Fruit fly (Drosophila melanogaster) whole organism, embryonic: Measurements from ENCODE around the gene MCTS1.

Experiments
- Ada2b ChIP-seq: fragments of 200-800 bp; sonication (Bioruptor generic); IDR thresholded peaks from 2 replicates; pipeline ENCODE4 v1.3.6; 2022; ENCODE audit warnings: missing biosample characterization, missing genetic modification characterization
- Bdp1 ChIP-seq: fragments of 200-800 bp; sonication (Bioruptor generic); optimal IDR thresholded peaks from 3 replicates; lab custom pipeline; 2016; ENCODE audit warnings: missing biosample characterization, missing genetic modification characterization
- CG10431 ChIP-seq: fragments of 200-800 bp; sonication (Bioruptor generic); optimal IDR thresholded peaks from 3 replicates; lab custom pipeline; 2018; ENCODE audit warnings: missing biosample characterization, mild to moderate bottlenecking, missing genetic modification characterization
- CG10565 ChIP-seq: fragments of 200-800 bp; sonication (Bioruptor generic); optimal IDR thresholded peaks from 3 replicates; lab custom pipeline; 2016; ENCODE audit warnings: missing biosample characterization, mild to moderate bottlenecking, missing genetic modification characterization
- CG10959 ChIP-seq: fragments of 200-800 bp; sonication (Bioruptor generic); IDR thresholded peaks from 2 replicates; pipeline ENCODE4 v1.3.6; 2022; ENCODE audit warnings: missing biosample characterization, missing genetic modification characterization
- CG11398 ChIP-seq: fragments of 200-800 bp; sonication (Bioruptor generic); optimal IDR thresholded peaks from 2 replicates; lab custom pipeline; 2016; ENCODE audit warnings: missing biosample characterization, missing genetic modification characterization
- CG11560 ChIP-seq: fragments of 200-800 bp; sonication (Bioruptor generic); IDR thresholded peaks from 3 replicates; pipeline ENCODE4 v1.3.6; 2022; ENCODE audit warnings: missing biosample characterization, missing genetic modification characterization
- CG11696 ChIP-seq: fragments of 200-800 bp; sonication (Bioruptor generic); IDR thresholded peaks from 2 replicates; pipeline ENCODE4 v1.3.6; 2022; ENCODE audit warnings: missing biosample characterization, missing genetic modification characterization
- CG11723 ChIP-seq: fragments of 200-800 bp; sonication (Bioruptor generic); optimal IDR thresholded peaks from 2 replicates; lab custom pipeline; 2017; ENCODE audit warnings: missing biosample characterization, mild to moderate bottlenecking, missing genetic modification characterization
- CG12744 ChIP-seq: fragments of 200-800 bp; sonication (Bioruptor generic); optimal IDR thresholded peaks from 2 replicates; lab custom pipeline; 2016; ENCODE audit warnings: missing biosample characterization, missing genetic modification characterization
- CG12942 ChIP-seq: fragments of 200-800 bp; sonication (Bioruptor generic); optimal IDR thresholded peaks from 3 replicates; lab custom pipeline; 2016; ENCODE audit warnings: missing biosample characterization, missing genetic modification characterization
- CG1602 ChIP-seq: fragments of 200-800 bp; sonication (Bioruptor generic); optimal IDR thresholded peaks from 3 replicates; lab custom pipeline; 2016; ENCODE audit warnings: missing biosample characterization, missing genetic modification characterization
- CG17361 ChIP-seq: fragments of 200-800 bp; sonication (Bioruptor generic); IDR thresholded peaks from 3 replicates; pipeline ENCODE4 v1.3.6; 2022; ENCODE audit warnings: missing biosample characterization, missing genetic modification characterization
- CG17802 ChIP-seq: fragments of 200-800 bp; sonication (Bioruptor generic); optimal IDR thresholded peaks from 2 replicates; lab custom pipeline; 2018; ENCODE audit warnings: missing biosample characterization, mild to moderate bottlenecking, missing genetic modification characterization, moderate library complexity
- CG18619 ChIP-seq: fragments of 200-800 bp; sonication (Bioruptor generic); optimal IDR thresholded peaks from 3 replicates; lab custom pipeline; 2017; ENCODE audit warnings: missing biosample characterization, mild to moderate bottlenecking, missing genetic modification characterization
- CG2202 ChIP-seq: fragments of 200-800 bp; sonication (Bioruptor generic); optimal IDR thresholded peaks from 2 replicates; lab custom pipeline; 2018; ENCODE audit warnings: missing biosample characterization, mild to moderate bottlenecking, missing genetic modification characterization
- CG2889 ChIP-seq: fragments of 200-800 bp; sonication (Bioruptor generic); IDR thresholded peaks from 3 replicates; pipeline ENCODE4 v1.3.6; 2022; ENCODE audit warnings: missing biosample characterization, missing genetic modification characterization
- CG30020 ChIP-seq: fragments of 200-800 bp; optimal IDR thresholded peaks from 2 replicates; lab custom pipeline; 2019; ENCODE audit warnings: missing biosample characterization, mild to moderate bottlenecking, missing genetic modification characterization, moderate library complexity
- CG31224 ChIP-seq: fragments of 200-800 bp; sonication (Bioruptor generic); IDR thresholded peaks from 2 replicates; pipeline ENCODE4 v1.3.6; 2022; ENCODE audit warnings: missing biosample characterization, missing genetic modification characterization
- CG4854 ChIP-seq: fragments of 200-800 bp; sonication (Bioruptor generic); optimal IDR thresholded peaks from 2 replicates; lab custom pipeline; 2016; ENCODE audit warnings: missing biosample characterization, missing genetic modification characterization, inconsistent platforms
- CG6791 ChIP-seq: fragments of 200-800 bp; sonication (Bioruptor generic); IDR thresholded peaks from 3 replicates; pipeline ENCODE4 v1.3.6; 2022; ENCODE audit warnings: missing biosample characterization, missing genetic modification characterization; ENCODE audit not compliant: partially characterized antibody
- CG8478 ChIP-seq: fragments of >200 bp; optimal IDR thresholded peaks from 2 replicates; lab custom pipeline; 2018
- CG8765 ChIP-seq: fragments of 200-800 bp; sonication (Bioruptor generic); IDR thresholded peaks from 2 replicates; pipeline ENCODE4 v1.3.6; 2022; ENCODE audit warnings: missing biosample characterization, missing genetic modification characterization
- CG9727 ChIP-seq: fragments of 200-800 bp; sonication (Bioruptor generic); optimal IDR thresholded peaks from 3 replicates; lab custom pipeline; 2017; ENCODE audit warnings: missing biosample characterization, mild to moderate bottlenecking, missing genetic modification characterization
- Chrac-16 ChIP-seq: fragments of 200-800 bp; sonication (Bioruptor generic); optimal IDR thresholded peaks from 3 replicates; lab custom pipeline; 2016; ENCODE audit warnings: missing biosample characterization, missing genetic modification characterization
- CkIIα-i1 ChIP-seq: fragments of 200-800 bp; sonication (Bioruptor generic); IDR thresholded peaks from 2 replicates; pipeline ENCODE4 v1.3.6; 2022; ENCODE audit warnings: missing biosample characterization, missing genetic modification characterization
- D19A ChIP-seq: fragments of 200-800 bp; optimal IDR thresholded peaks from 3 replicates; lab custom pipeline; 2019; ENCODE audit warnings: missing biosample characterization, mild to moderate bottlenecking, missing genetic modification characterization, moderate library complexity
- Dad ChIP-seq: fragments of 200-800 bp; sonication (Bioruptor generic); optimal IDR thresholded peaks from 3 replicates; lab custom pipeline; 2016; ENCODE audit warnings: missing biosample characterization, missing genetic modification characterization
- Dek ChIP-seq: fragments of 200-800 bp; sonication (Bioruptor generic); optimal IDR thresholded peaks from 3 replicates; lab custom pipeline; 2019; ENCODE audit warnings: missing biosample characterization, mild to moderate bottlenecking, missing genetic modification characterization, moderate library complexity
- Doc2 ChIP-seq: fragments of 200-800 bp; sonication (Bioruptor generic); IDR thresholded peaks from 2 replicates; pipeline ENCODE4 v1.3.6; 2022; ENCODE audit warnings: missing biosample characterization, missing genetic modification characterization
- E2f1 ChIP-seq: fragments of 200-800 bp; sonication (Bioruptor generic); IDR thresholded peaks from 2 replicates; pipeline ENCODE4 v1.3.6; 2022; ENCODE audit warnings: missing biosample characterization, missing genetic modification characterization
- GATAe ChIP-seq: fragments of 200-800 bp; sonication (Bioruptor generic); conservative IDR thresholded peaks from 2 replicates; pipeline ENCODE4 v1.3.6; 2022; ENCODE audit warnings: missing biosample characterization, missing genetic modification characterization
- Gsc ChIP-seq: fragments of 200-800 bp; sonication (Bioruptor generic); IDR thresholded peaks from 2 replicates; pipeline ENCODE4 v1.3.6; 2022; ENCODE audit warnings: missing biosample characterization, missing genetic modification characterization
- H15 ChIP-seq: fragments of 200-800 bp; sonication (Bioruptor generic); IDR thresholded peaks from 3 replicates; pipeline ENCODE4 v1.3.6; 2022; ENCODE audit warnings: missing biosample characterization, missing genetic modification characterization
- Hey ChIP-seq: fragments of 200-800 bp; sonication (Bioruptor generic); optimal IDR thresholded peaks from 3 replicates; lab custom pipeline; 2018; ENCODE audit warnings: missing biosample characterization, mild to moderate bottlenecking, missing genetic modification characterization
- HmgZ ChIP-seq: fragments of 200-800 bp; sonication (Bioruptor generic); optimal IDR thresholded peaks from 2 replicates; lab custom pipeline; 2018; ENCODE audit warnings: missing biosample characterization, mild to moderate bottlenecking, missing genetic modification characterization
- Lhr ChIP-seq: fragments of 200-800 bp; sonication (Bioruptor generic); optimal IDR thresholded peaks from 3 replicates; lab custom pipeline; 2017; ENCODE audit warnings: mild to moderate bottlenecking, missing biosample characterization, missing genetic modification reagents, missing genetic modification characterization
- Mad ChIP-seq: fragments of 200-800 bp; sonication (Bioruptor generic); optimal IDR thresholded peaks from 2 replicates; lab custom pipeline; 2016; ENCODE audit warnings: missing biosample characterization, missing genetic modification characterization
- Mes4 ChIP-seq: fragments of 200-800 bp; sonication (Bioruptor generic); optimal IDR thresholded peaks from 2 replicates; lab custom pipeline; 2016; ENCODE audit warnings: missing biosample characterization, missing genetic modification characterization
- Xbp1 ChIP-seq: fragments of 200-800 bp; sonication (Bioruptor generic); optimal IDR thresholded peaks from 3 replicates; lab custom pipeline; 2016; ENCODE audit warnings: missing biosample characterization, mild to moderate bottlenecking, missing genetic modification characterization
- aop ChIP-seq: fragments of 200-800 bp; sonication (Bioruptor generic); IDR thresholded peaks from 2 replicates; pipeline ENCODE4 v1.3.6; 2022; ENCODE audit warnings: missing biosample characterization, missing genetic modification characterization
- crc ChIP-seq: fragments of 200-800 bp; sonication (Bioruptor generic); optimal IDR thresholded peaks from 2 replicates; lab custom pipeline; 2016; ENCODE audit warnings: missing biosample characterization, missing genetic modification characterization
- dimm ChIP-seq: fragments of 200-800 bp; sonication (Bioruptor generic); IDR thresholded peaks from 2 replicates; pipeline ENCODE4 v1.3.6; 2022; ENCODE audit warnings: missing biosample characterization, missing genetic modification characterization
- dmrt99B ChIP-seq: fragments of 200-800 bp; sonication (Bioruptor generic); optimal IDR thresholded peaks from 2 replicates; lab custom pipeline; 2018; ENCODE audit warnings: missing biosample characterization, mild to moderate bottlenecking, missing genetic modification characterization, moderate library complexity
- ewg ChIP-seq: fragments of 200-800 bp; sonication (Bioruptor generic); optimal IDR thresholded peaks from 3 replicates; lab custom pipeline; 2017; ENCODE audit warnings: mild to moderate bottlenecking, missing biosample characterization, missing genetic modification reagents, missing genetic modification characterization
- gfzf ChIP-seq: fragments of 200-800 bp; sonication (Bioruptor generic); optimal IDR thresholded peaks from 2 replicates; lab custom pipeline; 2016; ENCODE audit warnings: missing biosample characterization, mild to moderate bottlenecking, missing genetic modification characterization, moderate library complexity
- hbn ChIP-seq: fragments of 200-800 bp; sonication (Bioruptor generic); IDR thresholded peaks from 2 replicates; pipeline ENCODE4 v1.3.6; 2022; ENCODE audit warnings: missing biosample characterization, missing genetic modification characterization; ENCODE audit not compliant: partially characterized antibody
- hkb ChIP-seq, 2 experiments: fragments of 200-800 bp in 1 of 2; fragments of >200 bp in 1 of 2; sonication (Bioruptor generic) in 1 of 2; IDR thresholded peaks in 1 of 2; optimal IDR thresholded peaks in 1 of 2; 2 replicates each; pipeline versions ENCODE4 v1.3.6 to Lab custom; 2017 to 2022; ENCODE audit warnings: missing biosample characterization in 1 of 2, missing genetic modification characterization in 1 of 2
- schlank ChIP-seq: fragments of 200-800 bp; sonication (Bioruptor generic); optimal IDR thresholded peaks from 2 replicates; lab custom pipeline; 2018; ENCODE audit warnings: missing biosample characterization, mild to moderate bottlenecking, missing genetic modification characterization
- toy ChIP-seq: fragments of 200-800 bp; sonication (Bioruptor generic); IDR thresholded peaks from 2 replicates; pipeline ENCODE4 v1.3.6; 2022; ENCODE audit warnings: missing biosample characterization, missing genetic modification characterization
- zf30C ChIP-seq: fragments of 200-800 bp; sonication (Bioruptor generic); optimal IDR thresholded peaks from 3 replicates; lab custom pipeline; 2018; ENCODE audit warnings: missing biosample characterization, mild to moderate bottlenecking, missing genetic modification characterization
- zfh1 ChIP-seq: fragments of 200-800 bp; sonication (Bioruptor generic); IDR thresholded peaks from 3 replicates; pipeline ENCODE4 v1.3.6; 2022; ENCODE audit warnings: missing biosample characterization, missing genetic modification characterization

MCTS1 gene

DNA sequence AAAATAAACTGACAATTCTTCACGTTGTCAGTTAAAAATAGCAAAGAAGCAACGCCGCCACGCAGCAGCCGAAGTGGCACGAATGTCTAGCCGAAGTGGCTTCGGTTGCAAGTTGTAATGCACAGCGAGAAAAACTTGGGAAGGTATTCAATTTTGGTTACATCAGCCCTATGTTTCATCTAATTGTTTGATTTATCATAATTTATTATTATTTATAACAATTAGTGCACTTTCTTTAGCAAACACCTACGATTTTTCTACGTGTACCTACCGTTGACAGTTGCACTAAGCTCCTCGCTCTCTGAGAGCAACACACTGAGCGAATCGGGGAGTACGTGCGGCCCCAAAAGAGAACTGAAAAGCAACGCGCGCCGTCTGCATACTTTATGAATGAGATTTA, 37.2 kb downstream of the MCTS1 start, which contains the start of gene Tsp5D (continued):
- no peak for TF ChIP-seq hbn (GFP tag; lab: Robert Waterston, UW)
- peak; percentile 89 for TF ChIP-seq ewg (GFP tag; lab: Kevin White, UChicago)
- TF ChIP-seq CG11723, result peak; percentile 85
- peak; percentile 88 for TF ChIP-seq CG1602 (GFP tag; lab: Kevin White, UChicago)
- peak; percentile 79 for TF ChIP-seq CG9727
- TF ChIP-seq HmgZ (tag; lab: Kevin White, UChicago), result peak; percentile 79
- TF ChIP-seq CG2202 (tag; lab: Kevin White, UChicago), result peak; percentile 78
- peak; percentile 27 for TF ChIP-seq Bdp1 (GFP tag; lab: Kevin White, UChicago)
- peak; percentile 95 for TF ChIP-seq Ada2b
- TF ChIP-seq CG17361 (GFP tag; lab: Robert Waterston, UW), result peak; percentile 93
- TF ChIP-seq CG10959 (GFP tag; lab: Robert Waterston, UW), result peak; percentile 89
- TF ChIP-seq crc (GFP tag; lab: Kevin White, UChicago), result no peak
- TF ChIP-seq CG11560, result peak; percentile 75
- TF ChIP-seq Lhr (GFP tag; lab: Kevin White, UChicago), result peak; percentile 73
- no peak for TF ChIP-seq Mes4
- peak; percentile 72 for TF ChIP-seq Doc2 (GFP tag; lab: Robert Waterston, UW)
- TF ChIP-seq CkIIα-i1 (GFP tag; lab: Robert Waterston, UW), result peak; percentile 66; the same call in 1 of the 2 replicates
- TF ChIP-seq H15 (GFP tag; lab: Robert Waterston, UW), result peak; percentile 95
- TF ChIP-seq Hey, result no peak
- TF ChIP-seq schlank (tag; lab: Kevin White, UChicago), result no peak
- TF ChIP-seq CG12942 (GFP tag; lab: Kevin White, UChicago), result peak; percentile 83
- TF ChIP-seq CG10431 (GFP tag; lab: Kevin White, UChicago), result peak; percentile 78
- peak; percentile 82 for TF ChIP-seq CG4854
- peak; percentile 73 for TF ChIP-seq CG31224 (GFP tag; lab: Robert Waterston, UW)
- TF ChIP-seq zfh1, result peak; percentile 97
- peak; percentile 92 for TF ChIP-seq dimm (GFP tag; lab: Robert Waterston, UW)
- TF ChIP-seq D19A (tag; lab: Kevin White, UChicago), result peak; percentile 88
- TF ChIP-seq CG17802, result peak; percentile 75
- peak; percentile 64 for TF ChIP-seq zf30C (GFP tag; lab: Kevin White, UChicago)
- TF ChIP-seq CG30020 (tag; lab: Kevin White, UChicago), result peak; percentile 53
- peak; percentile 96 for TF ChIP-seq dmrt99B
- no peak for TF ChIP-seq CG11398 (GFP tag; lab: Kevin White, UChicago)
- peak; percentile 47 for TF ChIP-seq CG10565
- TF ChIP-seq Dek (tag; lab: Kevin White, UChicago), result peak; percentile 75
- peak; percentile 76 for TF ChIP-seq CG18619 (GFP tag; lab: Kevin White, UChicago)
- TF ChIP-seq CG6791 (GFP tag; lab: Robert Waterston, UW), result no peak
- TF ChIP-seq gfzf, result no peak
- peak; percentile 90 for TF ChIP-seq aop (GFP tag; lab: Robert Waterston, UW)
- TF ChIP-seq Dad (GFP tag; lab: Kevin White, UChicago), result peak; percentile 30
- TF ChIP-seq CG2889 (GFP tag; lab: Robert Waterston, UW), result peak; percentile 74; the same call in 2 of the 3 replicates
- no peak for TF ChIP-seq hkb (optimal IDR thresholded peaks at IDR 0.05; lab: Kevin White, UChicago)
- peak; percentile 97 for TF ChIP-seq hkb (GFP tag; IDR thresholded peaks at IDR 0.05; lab: Robert Waterston, UW)
- peak; percentile 37 for TF ChIP-seq Mad (GFP tag; lab: Kevin White, UChicago)
- peak; percentile 78 for TF ChIP-seq CG11696 (GFP tag; lab: Robert Waterston, UW)
- TF ChIP-seq GATAe (GFP tag; lab: Robert Waterston, UW), result 0 out of 2 replicates have a peak, but pooled peaks have one; percentile 21
- peak; percentile 95 for TF ChIP-seq E2f1
- peak; percentile 77 for TF ChIP-seq Gsc (GFP tag; lab: Robert Waterston, UW)
- TF ChIP-seq CG12744, result peak; percentile 47
- TF ChIP-seq CG8478 (lab: Kevin White, UChicago), result no peak
- peak; percentile 74 for TF ChIP-seq Chrac-16 (GFP tag; lab: Kevin White, UChicago)
- peak; percentile 90 for TF ChIP-seq Xbp1
- TF ChIP-seq CG8765, result no peak; the same call in 1 of the 2 replicates
- peak; percentile 74 for TF ChIP-seq toy (GFP tag; lab: Robert Waterston, UW)
